Fruit fly (Drosophila melanogaster) whole organism, pupa: ENCODE data around the gene Atf3.
A peak's percentile ranks its signal among the peaks of the same experiment; 100 is the strongest.

Experiments
- CG10348 ChIP-seq: fragments of 200-800 bp; sonication (Bioruptor generic); IDR thresholded peaks from 2 replicates; pipeline ENCODE4 v1.3.6; 2022; ENCODE audit warnings: missing biosample characterization, missing genetic modification characterization
- CG12605 ChIP-seq: fragments of 200-800 bp; sonication (Bioruptor generic); IDR thresholded peaks from 2 replicates; pipeline ENCODE4 v1.3.6; 2022; ENCODE audit warnings: missing biosample characterization, missing genetic modification characterization
- CG13204 ChIP-seq: fragments of 200-800 bp; sonication (Bioruptor generic); optimal IDR thresholded peaks from 2 replicates; lab custom pipeline; 2018; ENCODE audit warnings: missing biosample characterization, mild to moderate bottlenecking, missing genetic modification characterization, moderate library complexity
- CG14655 ChIP-seq: fragments of 200-800 bp; sonication (Bioruptor generic); optimal IDR thresholded peaks from 3 replicates; lab custom pipeline; 2017; ENCODE audit warnings: mild to moderate bottlenecking, missing biosample characterization, missing genetic modification reagents, missing genetic modification characterization
- CG15710 ChIP-seq: fragments of 200-800 bp; sonication (Bioruptor generic); optimal IDR thresholded peaks from 2 replicates; lab custom pipeline; 2018; ENCODE audit warnings: missing biosample characterization, mild to moderate bottlenecking, missing genetic modification characterization, moderate library complexity
- CG17806 ChIP-seq: fragments of 200-800 bp; sonication (Bioruptor generic); optimal IDR thresholded peaks from 2 replicates; lab custom pipeline; 2018; ENCODE audit warnings: missing biosample characterization, mild to moderate bottlenecking, missing genetic modification characterization, moderate library complexity
- CG32121 ChIP-seq: fragments of 200-800 bp; sonication (Bioruptor generic); IDR thresholded peaks from 2 replicates; pipeline ENCODE4 v1.3.6; 2022; ENCODE audit warnings: missing biosample characterization, missing genetic modification characterization
- CG34367 ChIP-seq: fragments of 200-800 bp; sonication (Bioruptor generic); optimal IDR thresholded peaks from 2 replicates; lab custom pipeline; 2018; ENCODE audit warnings: missing biosample characterization, mild to moderate bottlenecking, missing genetic modification characterization
- CG4496 ChIP-seq: fragments of 200-800 bp; sonication (Bioruptor generic); IDR thresholded peaks from 3 replicates; pipeline ENCODE4 v1.3.6; 2022; ENCODE audit warnings: missing biosample characterization, missing genetic modification characterization
- CG8159 ChIP-seq: fragments of 200-800 bp; sonication (Bioruptor generic); optimal IDR thresholded peaks from 3 replicates; lab custom pipeline; 2018; ENCODE audit warnings: missing biosample characterization, mild to moderate bottlenecking, missing genetic modification characterization, moderate library complexity
- CG8301 ChIP-seq: fragments of 200-800 bp; sonication (Bioruptor generic); optimal IDR thresholded peaks from 2 replicates; lab custom pipeline; 2018; ENCODE audit warnings: missing biosample characterization, mild to moderate bottlenecking, missing genetic modification characterization
- CG9948 ChIP-seq: fragments of 200-800 bp; sonication (Bioruptor generic); optimal IDR thresholded peaks from 2 replicates; lab custom pipeline; 2018; ENCODE audit warnings: missing biosample characterization, mild to moderate bottlenecking, missing genetic modification characterization, moderate library complexity
- D1 ChIP-seq: fragments of 200-800 bp; sonication (Bioruptor generic); optimal IDR thresholded peaks from 2 replicates; lab custom pipeline; 2018; ENCODE audit warnings: missing biosample characterization, mild to moderate bottlenecking, missing genetic modification characterization, moderate library complexity
- EcR ChIP-seq: fragments of 200-800 bp; sonication (Bioruptor generic); optimal IDR thresholded peaks from 3 replicates; lab custom pipeline; 2019; ENCODE audit warnings: missing biosample characterization, missing genetic modification characterization, mild to moderate bottlenecking, moderate library complexity, missing genetic modification reagents
- Ets98B ChIP-seq: fragments of 200-800 bp; sonication (Bioruptor generic); IDR thresholded peaks from 2 replicates; pipeline ENCODE4 v1.3.6; 2022; ENCODE audit warnings: missing biosample characterization, missing genetic modification characterization
- Pif1A ChIP-seq: fragments of 200-800 bp; sonication (Bioruptor generic); optimal IDR thresholded peaks from 3 replicates; lab custom pipeline; 2016; ENCODE audit warnings: missing biosample characterization, missing genetic modification characterization
- Pif1B ChIP-seq: fragments of 200-800 bp; sonication (Bioruptor generic); optimal IDR thresholded peaks from 3 replicates; lab custom pipeline; 2016; ENCODE audit warnings: missing biosample characterization, missing genetic modification characterization
- Snoo ChIP-seq: fragments of 200-800 bp; sonication (Bioruptor generic); optimal IDR thresholded peaks from 3 replicates; lab custom pipeline; 2017; ENCODE audit warnings: missing biosample characterization, mild to moderate bottlenecking, missing genetic modification characterization, inconsistent platforms
- fd96Ca ChIP-seq: fragments of 200-800 bp; sonication (Bioruptor generic); IDR thresholded peaks from 3 replicates; pipeline ENCODE4 v1.3.6; 2022; ENCODE audit warnings: missing biosample characterization, missing genetic modification characterization
- gl ChIP-seq: fragments of 200-800 bp; sonication (Bioruptor generic); optimal IDR thresholded peaks from 2 replicates; lab custom pipeline; 2018; ENCODE audit warnings: missing biosample characterization, mild to moderate bottlenecking, missing genetic modification characterization
- rn ChIP-seq: fragments of 200-800 bp; sonication (Bioruptor generic); IDR thresholded peaks from 2 replicates; pipeline ENCODE4 v1.3.6; 2022; ENCODE audit warnings: missing biosample characterization, missing genetic modification characterization

The Atf3 gene

DNA sequence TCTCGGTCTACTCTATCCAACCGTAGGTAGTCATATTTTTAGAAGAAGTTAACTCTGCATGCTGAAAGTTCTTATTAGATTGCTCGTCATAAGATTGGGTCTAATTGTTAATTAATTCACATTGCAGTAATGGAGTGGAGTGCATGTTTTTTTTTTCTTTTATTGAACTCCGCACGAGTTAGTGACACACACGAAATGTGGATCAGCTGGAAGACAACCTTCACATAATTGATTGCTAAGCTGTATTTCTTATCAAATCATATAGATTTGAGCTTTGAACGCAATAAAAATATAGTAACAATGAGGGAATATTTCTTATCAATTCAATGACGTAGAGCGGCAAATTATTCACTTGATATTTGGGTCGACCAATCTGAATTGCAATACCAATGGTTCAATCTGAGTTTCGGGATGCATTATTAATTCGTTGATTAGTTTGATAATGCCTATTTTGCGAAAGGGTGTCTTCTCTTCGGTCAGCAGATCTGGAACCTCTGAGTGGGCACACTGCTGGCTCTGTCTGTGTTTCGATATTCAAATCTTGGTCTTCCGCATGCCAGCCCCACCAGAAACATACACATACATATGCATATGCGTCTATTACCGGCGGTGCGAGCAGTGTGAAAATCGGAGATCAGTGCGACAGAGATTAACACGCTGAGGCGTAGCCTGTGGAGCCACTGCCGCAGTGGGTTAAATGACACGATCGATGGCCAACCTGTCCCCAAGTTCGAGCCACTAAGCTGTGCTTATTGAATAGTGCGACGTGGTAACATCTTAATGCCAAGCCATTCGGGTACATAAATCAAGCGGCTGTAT lies 4.0 kb upstream of the Atf3 start:
- peak; percentile 6 for TF ChIP-seq CG8301
- peak; percentile 28 for TF ChIP-seq CG14655 (GFP tag; lab: Kevin White, UChicago)
- no peak for TF ChIP-seq CG9948 (tag; lab: Kevin White, UChicago)

DNA sequence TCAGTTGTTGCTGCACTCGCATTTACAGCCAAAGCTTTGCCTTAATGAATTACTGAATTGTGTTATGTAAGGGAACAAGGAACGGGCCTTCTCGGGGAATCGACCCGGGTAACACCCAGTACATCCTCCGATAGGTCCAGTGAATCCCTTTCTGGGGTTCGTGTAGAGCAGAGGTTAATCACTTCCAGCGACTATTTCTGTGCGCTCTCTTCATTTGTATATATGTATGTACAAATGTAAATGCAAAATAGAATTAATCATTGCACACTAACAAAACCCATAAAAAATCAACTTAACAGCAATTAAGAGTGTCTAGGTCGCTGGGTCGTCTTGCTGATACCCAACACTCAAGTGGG lies 2.4 kb upstream of the Atf3 start:
- no peak for TF ChIP-seq CG15710 (tag; lab: Kevin White, UChicago)
- no peak for TF ChIP-seq CG10348 (GFP tag; lab: Robert Waterston, UW)
- no peak for TF ChIP-seq CG14655 (GFP tag; lab: Kevin White, UChicago)
- no peak for TF ChIP-seq Ets98B (GFP tag; lab: Robert Waterston, UW)
- TF ChIP-seq rn (GFP tag; lab: Robert Waterston, UW): no peak
- TF ChIP-seq CG12605: no peak
- no peak for TF ChIP-seq fd96Ca (GFP tag; lab: Robert Waterston, UW)
- no peak for TF ChIP-seq Pif1B
- no peak for TF ChIP-seq CG8301
- TF ChIP-seq CG32121: no peak
- TF ChIP-seq CG8159 (tag; lab: Kevin White, UChicago): no peak
- TF ChIP-seq, all 21 proteins: peak for 0

DNA sequence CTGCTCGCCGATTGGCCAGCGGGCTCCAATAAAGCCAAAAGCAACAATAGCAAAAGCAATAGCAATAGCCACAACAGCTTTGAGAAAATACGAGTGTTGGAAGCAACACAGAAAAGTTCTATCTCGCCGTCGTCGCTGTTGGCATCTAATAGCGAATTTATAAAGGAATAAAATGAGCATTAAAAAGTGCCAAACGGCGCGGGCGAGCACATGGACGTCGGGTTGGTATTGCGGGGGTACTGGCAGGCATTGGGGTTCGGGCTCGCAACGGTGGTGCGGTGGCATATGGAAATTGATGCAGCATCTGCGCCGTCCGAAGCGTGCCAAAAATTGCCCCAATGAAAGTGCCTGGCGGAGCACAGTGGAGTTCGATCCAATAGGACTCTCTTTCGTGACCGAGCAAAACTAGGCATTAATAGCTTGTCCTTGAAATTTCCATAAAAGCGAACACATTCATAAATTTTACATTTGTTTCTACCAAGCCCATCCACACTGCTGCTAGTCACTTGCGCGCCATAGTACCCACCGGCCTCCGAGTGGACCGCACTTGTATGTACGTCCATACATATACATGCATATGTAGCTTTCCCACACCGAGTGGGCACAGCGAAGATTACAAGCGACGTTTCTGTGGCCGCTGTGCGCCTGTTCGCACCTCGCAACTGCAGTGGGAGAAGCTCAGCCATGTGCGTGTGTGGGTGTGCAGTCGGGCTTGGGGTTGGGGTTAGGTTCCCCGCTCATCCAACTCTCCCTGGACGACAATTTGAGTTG lies 1.9 kb upstream of the Atf3 start:
- TF ChIP-seq CG15710 (tag; lab: Kevin White, UChicago) (peak; percentile 86), EcR (GFP tag; lab: Kevin White, UChicago) (peak; percentile 53), fd96Ca (GFP tag; lab: Robert Waterston, UW) (peak; percentile 99), CG17806 (tag; lab: Kevin White, UChicago) (peak; percentile 84), CG9948 (tag; lab: Kevin White, UChicago) (peak; percentile 85), D1 (peak; percentile 41), CG8301 (peak; percentile 95), rn (GFP tag; lab: Robert Waterston, UW) (peak; percentile 95), CG14655 (GFP tag; lab: Kevin White, UChicago) (peak; percentile 94), Pif1B (peak; percentile 91), CG4496 (peak; percentile 99), Pif1A (GFP tag; lab: Kevin White, UChicago) (peak; percentile 95), CG10348 (GFP tag; lab: Robert Waterston, UW) (peak; percentile 95), Ets98B (GFP tag; lab: Robert Waterston, UW) (peak; percentile 98), CG32121 (peak; percentile 99), CG34367 (tag; lab: Kevin White, UChicago) (peak; percentile 88), gl (peak; percentile 73), CG8159 (tag; lab: Kevin White, UChicago) (peak; percentile 88), Snoo (peak; percentile 94), CG13204 (GFP tag; lab: Kevin White, UChicago) (peak; percentile 70), CG12605 (peak; percentile 96)
- TF ChIP-seq, all 21 proteins: peak for 21

DNA sequence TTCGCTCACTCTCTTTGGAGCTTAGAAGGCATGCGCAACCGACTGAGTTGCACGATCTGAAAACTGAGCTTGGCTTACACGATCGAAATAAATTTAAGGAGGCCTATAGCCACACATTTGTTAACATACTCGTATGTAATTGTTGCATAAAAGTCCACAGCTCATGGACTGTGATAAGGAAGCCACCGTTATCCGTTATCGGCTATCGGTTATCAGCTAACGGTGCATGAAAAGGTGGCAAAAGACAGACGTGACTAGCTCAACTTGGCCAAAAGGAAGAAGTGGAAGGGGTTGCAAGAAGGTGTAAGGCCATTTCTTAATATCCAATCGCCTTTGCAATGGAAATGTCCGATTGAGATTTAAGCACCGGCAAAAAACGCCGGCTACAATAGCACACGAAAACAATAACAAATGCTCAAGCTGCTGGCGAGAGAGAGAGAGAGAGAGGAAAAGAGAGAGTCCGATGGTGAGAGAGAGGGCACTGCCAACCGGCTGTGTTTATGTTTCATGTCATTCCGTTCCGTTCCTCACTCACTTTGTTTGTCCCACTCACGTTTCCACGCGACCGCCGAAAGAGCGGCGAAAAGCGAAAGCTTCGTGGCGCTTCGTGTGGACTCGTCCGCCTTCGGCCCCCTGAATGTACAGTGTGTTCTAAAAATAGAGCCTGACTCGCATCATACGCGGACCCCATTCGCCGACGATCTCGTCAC lies 1.1 kb upstream of the Atf3 start:
- TF ChIP-seq CG34367 (tag; lab: Kevin White, UChicago) (no peak), fd96Ca (GFP tag; lab: Robert Waterston, UW) (peak; percentile 5; the same call in 1 of the 3 replicates), EcR (GFP tag; lab: Kevin White, UChicago) (peak; percentile 67), gl (no peak), CG4496 (no peak), CG12605 (peak; percentile 19; the same call in 1 of the 2 replicates), CG15710 (tag; lab: Kevin White, UChicago) (no peak)

DNA sequence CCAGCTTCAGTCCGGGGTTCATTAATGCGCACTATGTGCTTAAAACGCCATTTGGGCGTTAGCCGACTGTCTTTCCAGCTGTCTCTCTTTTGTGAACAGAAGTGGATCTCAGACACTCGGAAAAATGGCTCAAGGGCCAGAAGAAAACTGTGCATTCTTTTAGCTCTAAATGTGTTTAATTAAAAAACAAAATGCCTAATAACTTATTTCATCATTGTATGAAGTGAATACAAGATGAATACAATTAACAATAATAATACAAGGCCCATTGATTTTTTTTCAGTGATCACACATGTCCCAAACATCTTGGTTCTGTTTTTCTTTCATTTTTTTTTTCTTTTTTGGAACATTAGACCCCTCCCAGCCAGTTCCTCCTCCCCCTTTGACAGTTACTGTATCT lies 2.2 kb downstream of the Atf3 start:
- TF ChIP-seq CG32121: no peak
- no peak for TF ChIP-seq CG8301
- TF ChIP-seq fd96Ca (GFP tag; lab: Robert Waterston, UW): no peak
- no peak for TF ChIP-seq CG13204 (GFP tag; lab: Kevin White, UChicago)
- no peak for TF ChIP-seq CG34367 (tag; lab: Kevin White, UChicago)
- TF ChIP-seq CG12605: no peak
- no peak for TF ChIP-seq CG9948 (tag; lab: Kevin White, UChicago)
- TF ChIP-seq Ets98B (GFP tag; lab: Robert Waterston, UW): no peak
- no peak for TF ChIP-seq Pif1A (GFP tag; lab: Kevin White, UChicago)
- TF ChIP-seq EcR (GFP tag; lab: Kevin White, UChicago): no peak
- no peak for TF ChIP-seq CG10348 (GFP tag; lab: Robert Waterston, UW)
- no peak for TF ChIP-seq D1
- TF ChIP-seq Snoo: no peak
- TF ChIP-seq CG17806 (tag; lab: Kevin White, UChicago): no peak
- TF ChIP-seq CG15710 (tag; lab: Kevin White, UChicago): no peak
- no peak for TF ChIP-seq CG4496
- no peak for TF ChIP-seq Pif1B
- no peak for TF ChIP-seq gl
- TF ChIP-seq CG8159 (tag; lab: Kevin White, UChicago): no peak
- TF ChIP-seq, all 21 proteins: peak for 0
